Fruit fly (Drosophila melanogaster) whole organism, embryonic: ENCODE results near the gene Dhpr.

Source experiments
- CG12071 ChIP-seq: fragments of 200-800 bp; sonication (Bioruptor generic); optimal IDR thresholded peaks from 3 replicates; lab custom pipeline; 2018; ENCODE audit warnings: missing biosample characterization, mild to moderate bottlenecking, missing genetic modification characterization
- CG13894 ChIP-seq: fragments of 200-800 bp; sonication (Bioruptor generic); optimal IDR thresholded peaks from 3 replicates; lab custom pipeline; 2018; ENCODE audit warnings: missing biosample characterization, mild to moderate bottlenecking, missing genetic modification characterization, moderate library complexity
- CG16813 ChIP-seq: fragments of 200-800 bp; sonication (Bioruptor generic); IDR thresholded peaks from 3 replicates; pipeline ENCODE4 v1.3.6; 2022; ENCODE audit warnings: missing biosample characterization, missing genetic modification characterization; ENCODE audit not compliant: partially characterized antibody
- CG18599 ChIP-seq: fragments of 200-800 bp; sonication (Bioruptor generic); optimal IDR thresholded peaks from 3 replicates; lab custom pipeline; 2017; ENCODE audit warnings: missing biosample characterization, missing genetic modification characterization, mild to moderate bottlenecking, moderate library complexity, missing genetic modification reagents
- CG30403 ChIP-seq: fragments of 200-800 bp; sonication (Bioruptor generic); optimal IDR thresholded peaks from 3 replicates; lab custom pipeline; 2016; ENCODE audit warnings: missing biosample characterization, missing genetic modification characterization
- CG33557 ChIP-seq: fragments of 200-800 bp; sonication (Bioruptor generic); optimal IDR thresholded peaks from 2 replicates; lab custom pipeline; 2019; ENCODE audit warnings: missing biosample characterization, mild to moderate bottlenecking, missing genetic modification characterization, moderate library complexity
- CG3995 ChIP-seq: fragments of 200-800 bp; sonication (Bioruptor generic); optimal IDR thresholded peaks from 3 replicates; lab custom pipeline; 2016; ENCODE audit warnings: missing biosample characterization, missing genetic modification characterization
- CG7963 ChIP-seq: fragments of 200-800 bp; sonication (Bioruptor generic); IDR thresholded peaks from 3 replicates; pipeline ENCODE4 v1.3.6; 2022; ENCODE audit warnings: missing biosample characterization, missing genetic modification characterization; ENCODE audit not compliant: partially characterized antibody
- CG8478 ChIP-seq: fragments of >200 bp; optimal IDR thresholded peaks from 2 replicates; lab custom pipeline; 2018
- Deaf1 ChIP-seq: fragments of 200-800 bp; optimal IDR thresholded peaks from 3 replicates; lab custom pipeline; 2019; ENCODE audit warnings: missing biosample characterization, mild to moderate bottlenecking, missing genetic modification characterization, moderate library complexity
- E2f2 ChIP-seq: fragments of 200-800 bp; sonication (Bioruptor generic); IDR thresholded peaks from 2 replicates; pipeline ENCODE4 v1.3.6; 2022; ENCODE audit warnings: missing biosample characterization, missing genetic modification characterization
- PHDP ChIP-seq: fragments of 200-800 bp; sonication (Bioruptor generic); optimal IDR thresholded peaks from 3 replicates; lab custom pipeline; 2018; ENCODE audit warnings: missing biosample characterization, mild to moderate bottlenecking, missing genetic modification characterization, moderate library complexity
- Pdp1 ChIP-seq, 2 experiments: fragments of 200-800 bp; sonication (Bioruptor generic); optimal IDR thresholded peaks; 3 replicates each; lab custom pipeline; 2016; ENCODE audit warnings: missing biosample characterization in 2 of 2, missing genetic modification characterization in 2 of 2, mild to moderate bottlenecking in 1 of 2, moderate library complexity in 1 of 2
- abd-A ChIP-seq: fragments of 200-800 bp; sonication (Bioruptor generic); optimal IDR thresholded peaks from 3 replicates; lab custom pipeline; 2019; ENCODE audit warnings: missing biosample characterization, mild to moderate bottlenecking, missing genetic modification characterization, moderate library complexity
- chinmo ChIP-seq: fragments of 200-800 bp; sonication (Bioruptor generic); IDR thresholded peaks from 4 replicates; pipeline ENCODE4 v1.3.6; 2022; ENCODE audit warnings: missing biosample characterization, missing genetic modification characterization; ENCODE audit not compliant: partially characterized antibody
- croc ChIP-seq: fragments of 200-800 bp; sonication (Bioruptor generic); conservative IDR thresholded peaks from 3 replicates; pipeline ENCODE4 v1.3.6; 2022; ENCODE audit warnings: missing biosample characterization, missing genetic modification characterization
- gce ChIP-seq: fragments of 200-800 bp; sonication (Bioruptor generic); IDR thresholded peaks from 3 replicates; pipeline ENCODE4 v1.3.6; 2022; ENCODE audit warnings: missing biosample characterization, missing genetic modification characterization
- gcm2 ChIP-seq: fragments of 200-800 bp; sonication (Bioruptor generic); optimal IDR thresholded peaks from 2 replicates; lab custom pipeline; 2016; ENCODE audit warnings: missing biosample characterization, missing genetic modification characterization
- gfzf ChIP-seq: fragments of 200-800 bp; sonication (Bioruptor generic); optimal IDR thresholded peaks from 2 replicates; lab custom pipeline; 2016; ENCODE audit warnings: missing biosample characterization, mild to moderate bottlenecking, missing genetic modification characterization, moderate library complexity
- gt ChIP-seq: fragments of 200-800 bp; sonication (Bioruptor generic); IDR thresholded peaks from 2 replicates; pipeline ENCODE4 v1.3.6; 2022; ENCODE audit warnings: missing biosample characterization, missing genetic modification characterization
- prd ChIP-seq, 3 experiments: fragments of >200 bp in 2 of 3; fragments of 200-800 bp in 1 of 3; sonication (Bioruptor generic) in 1 of 3; optimal IDR thresholded peaks in 2 of 3; IDR thresholded peaks in 1 of 3; 2 replicates in 2 of 3; 3 replicates in 1 of 3; pipeline versions ENCODE4 v1.3.6 to Lab custom; 2017 to 2022; ENCODE audit warnings: missing biosample characterization in 1 of 3, missing genetic modification characterization in 1 of 3
- tll ChIP-seq, 2 experiments: fragments of 200-800 bp in 1 of 2; fragments of >200 bp in 1 of 2; sonication (Bioruptor generic) in 1 of 2; optimal IDR thresholded peaks; 2 replicates each; lab custom pipeline; 2017 to 2019; ENCODE audit warnings: missing biosample characterization in 2 of 2, missing genetic modification characterization in 2 of 2, mild to moderate bottlenecking in 1 of 2, moderate library complexity in 1 of 2

The Dhpr gene

dm6 chr3L:9182053-9182572 lies 47.8 kb downstream of the Dhpr start, which contains the start of gene Rdl:
Rdl (minus strand) TSS chr3L:9182149.
- no peak for TF ChIP-seq croc (GFP tag; lab: Robert Waterston, UW)
- TF ChIP-seq PHDP (tag; lab: Kevin White, UChicago): no peak
- TF ChIP-seq CG16813: no peak
- no peak for TF ChIP-seq Pdp1 (GFP tag; optimal IDR thresholded peaks at IDR 0.05; lab: Kevin White, UChicago)
- no peak for TF ChIP-seq CG12071 (GFP tag; lab: Kevin White, UChicago)
- no peak for TF ChIP-seq CG3995 (GFP tag; lab: Kevin White, UChicago)
- TF ChIP-seq CG7963 (GFP tag; lab: Robert Waterston, UW): no peak
- peak; percentile 96 for TF ChIP-seq Deaf1 (tag; lab: Kevin White, UChicago)
- no peak for TF ChIP-seq CG33557 (GFP tag; lab: Kevin White, UChicago)
- peak; percentile 27 for TF ChIP-seq CG8478
- TF ChIP-seq gt (GFP tag; lab: Robert Waterston, UW): no peak
- no peak for TF ChIP-seq E2f2 (GFP tag; lab: Robert Waterston, UW)
- TF ChIP-seq abd-A: peak; percentile 53
- TF ChIP-seq chinmo (GFP tag; lab: Robert Waterston, UW): 0 out of 4 replicates have a peak, but pooled peaks have one; percentile 17
- no peak for TF ChIP-seq gce (GFP tag; lab: Robert Waterston, UW)
- peak; percentile 4 for TF ChIP-seq CG18599 (GFP tag; lab: Kevin White, UChicago)
- TF ChIP-seq CG13894 (tag; lab: Kevin White, UChicago): peak; percentile 99
- TF ChIP-seq gcm2 (GFP tag; lab: Kevin White, UChicago): no peak
- no peak for TF ChIP-seq prd (optimal IDR thresholded peaks at IDR 0.05; lab: Kevin White, UChicago)
- TF ChIP-seq prd (GFP tag; IDR thresholded peaks at IDR 0.05; lab: Robert Waterston, UW): no peak
- TF ChIP-seq CG30403 (GFP tag; lab: Kevin White, UChicago): no peak
- TF ChIP-seq gfzf (GFP tag; lab: Kevin White, UChicago): no peak
- no peak for TF ChIP-seq tll (GFP tag; optimal IDR thresholded peaks at IDR 0.05; lab: Kevin White, UChicago)
